Fruit fly (Drosophila melanogaster) whole organism, embryonic: ENCODE data around the gene CG43072.

Experiments
- Antp ChIP-seq: fragments of 200-800 bp; sonication (Bioruptor generic); optimal IDR thresholded peaks from 3 replicates; lab custom pipeline; 2016; ENCODE audit warnings: missing biosample characterization, missing genetic modification characterization
- Awh ChIP-seq: fragments of 200-800 bp; sonication (Bioruptor generic); IDR thresholded peaks from 2 replicates; pipeline ENCODE4, ENCODE4 v1.3.6; 2022; ENCODE audit warnings: missing biosample characterization, missing genetic modification characterization
- CG10267 ChIP-seq: fragments of 200-800 bp; sonication (Bioruptor generic); optimal IDR thresholded peaks from 2 replicates; lab custom pipeline; 2018; ENCODE audit warnings: missing biosample characterization, mild to moderate bottlenecking, missing genetic modification characterization, moderate library complexity
- CG10654 ChIP-seq: fragments of 200-800 bp; sonication (Bioruptor generic); optimal IDR thresholded peaks from 2 replicates; lab custom pipeline; 2016; ENCODE audit warnings: missing biosample characterization, missing genetic modification characterization
- CG10979 ChIP-seq: fragments of 200-800 bp; sonication (Bioruptor generic); optimal IDR thresholded peaks from 2 replicates; lab custom pipeline; 2018; ENCODE audit warnings: missing biosample characterization, mild to moderate bottlenecking, missing genetic modification characterization, moderate library complexity
- CG13894 ChIP-seq: fragments of 200-800 bp; sonication (Bioruptor generic); optimal IDR thresholded peaks from 3 replicates; lab custom pipeline; 2018; ENCODE audit warnings: missing biosample characterization, mild to moderate bottlenecking, missing genetic modification characterization, moderate library complexity
- CG14441 ChIP-seq: fragments of 200-800 bp; sonication (Bioruptor generic); IDR thresholded peaks from 2 replicates; pipeline ENCODE4 v1.3.6; 2022; ENCODE audit warnings: missing biosample characterization, missing genetic modification characterization
- CG14965 ChIP-seq: fragments of 200-800 bp; sonication (Bioruptor generic); optimal IDR thresholded peaks from 2 replicates; lab custom pipeline; 2016; ENCODE audit warnings: missing biosample characterization, missing genetic modification characterization, borderline replicate concordance
- CG3995 ChIP-seq: fragments of 200-800 bp; sonication (Bioruptor generic); optimal IDR thresholded peaks from 3 replicates; lab custom pipeline; 2016; ENCODE audit warnings: missing biosample characterization, missing genetic modification characterization
- CG4360 ChIP-seq: fragments of 200-800 bp; sonication (Bioruptor generic); IDR thresholded peaks from 2 replicates; pipeline ENCODE4 v1.3.6; 2022; ENCODE audit warnings: missing biosample characterization, missing genetic modification characterization
- CG6175 ChIP-seq: fragments of 200-800 bp; sonication (Bioruptor generic); IDR thresholded peaks from 3 replicates; pipeline ENCODE4 v1.3.6; 2022; ENCODE audit warnings: missing biosample characterization, missing genetic modification characterization
- CG6654 ChIP-seq: fragments of 200-800 bp; sonication (Bioruptor generic); optimal IDR thresholded peaks from 2 replicates; lab custom pipeline; 2017; ENCODE audit warnings: missing biosample characterization, mild to moderate bottlenecking, missing genetic modification characterization
- CG7987 ChIP-seq: fragments of 200-800 bp; sonication (Bioruptor generic); optimal IDR thresholded peaks from 2 replicates; lab custom pipeline; 2018; ENCODE audit warnings: missing biosample characterization, mild to moderate bottlenecking, missing genetic modification characterization, moderate library complexity
- CG8924 ChIP-seq: fragments of 200-800 bp; optimal IDR thresholded peaks from 3 replicates; lab custom pipeline; 2019; ENCODE audit warnings: missing biosample characterization, mild to moderate bottlenecking, missing genetic modification characterization, moderate library complexity
- CG9609 ChIP-seq: fragments of 200-800 bp; sonication (Bioruptor generic); optimal IDR thresholded peaks from 3 replicates; lab custom pipeline; 2016; ENCODE audit warnings: missing biosample characterization, missing genetic modification characterization
- CG9817 ChIP-seq: fragments of 200-800 bp; sonication (Bioruptor generic); optimal IDR thresholded peaks from 2 replicates; lab custom pipeline; 2018; ENCODE audit warnings: missing biosample characterization, mild to moderate bottlenecking, missing genetic modification characterization, moderate library complexity
- Dbx ChIP-seq: fragments of 200-800 bp; sonication (Bioruptor generic); IDR thresholded peaks from 3 replicates; pipeline ENCODE4 v1.3.6; 2022; ENCODE audit warnings: missing biosample characterization, missing genetic modification characterization
- HmgD ChIP-seq: fragments of 200-800 bp; sonication (Bioruptor generic); optimal IDR thresholded peaks from 3 replicates; lab custom pipeline; 2016; ENCODE audit warnings: missing biosample characterization, missing genetic modification characterization
- Kr ChIP-seq: fragments of 200-800 bp; sonication (Bioruptor generic); optimal IDR thresholded peaks from 2 replicates; lab custom pipeline; 2017; ENCODE audit warnings: missing biosample characterization, mild to moderate bottlenecking, missing genetic modification characterization
- Med ChIP-seq: fragments of 200-800 bp; sonication (Bioruptor generic); peaks from one replicate; lab custom pipeline; 2016; ENCODE audit warnings: missing biosample characterization, missing genetic modification characterization, mild to moderate bottlenecking, inconsistent platforms, moderate library complexity
- Side ChIP-seq: fragments of 200-800 bp; sonication (Bioruptor generic); optimal IDR thresholded peaks from 2 replicates; lab custom pipeline; 2016; ENCODE audit warnings: missing biosample characterization, missing genetic modification characterization
- Xrp1 ChIP-seq: fragments of 200-800 bp; sonication (Bioruptor generic); IDR thresholded peaks from 2 replicates; pipeline ENCODE4 v1.3.6; 2022; ENCODE audit warnings: missing biosample characterization, missing genetic modification characterization
- amos ChIP-seq: fragments of 200-800 bp; sonication (Bioruptor generic); IDR thresholded peaks from 2 replicates; pipeline ENCODE4 v1.3.6; 2022; ENCODE audit warnings: missing biosample characterization, missing genetic modification characterization; ENCODE audit not compliant: partially characterized antibody
- ara ChIP-seq: fragments of 200-800 bp; sonication (Bioruptor generic); IDR thresholded peaks from 2 replicates; pipeline ENCODE4 v1.3.6; 2022; ENCODE audit warnings: missing biosample characterization, missing genetic modification characterization
- bsh ChIP-seq, 2 experiments: fragments of 200-800 bp; sonication (Bioruptor generic); optimal IDR thresholded peaks; 2 replicates each; lab custom pipeline; 2017 to 2018; ENCODE audit warnings: mild to moderate bottlenecking in 2 of 2, missing biosample characterization in 2 of 2, missing genetic modification characterization in 2 of 2, moderate library complexity in 1 of 2
- crol ChIP-seq: fragments of 200-800 bp; sonication (Bioruptor generic); IDR thresholded peaks from 2 replicates; pipeline ENCODE4 v1.3.6; 2022; ENCODE audit warnings: missing biosample characterization, missing genetic modification characterization
- crp ChIP-seq, 2 experiments: fragments of 200-800 bp; sonication (Bioruptor generic); optimal IDR thresholded peaks; 2 replicates in 1 of 2; 3 replicates in 1 of 2; lab custom pipeline; 2017; ENCODE audit warnings: missing biosample characterization in 2 of 2, missing genetic modification characterization in 2 of 2, mild to moderate bottlenecking in 1 of 2, moderate library complexity in 1 of 2
- dimm ChIP-seq: fragments of 200-800 bp; sonication (Bioruptor generic); IDR thresholded peaks from 2 replicates; pipeline ENCODE4 v1.3.6; 2022; ENCODE audit warnings: missing biosample characterization, missing genetic modification characterization
- gce ChIP-seq: fragments of 200-800 bp; sonication (Bioruptor generic); IDR thresholded peaks from 3 replicates; pipeline ENCODE4 v1.3.6; 2022; ENCODE audit warnings: missing biosample characterization, missing genetic modification characterization
- grau ChIP-seq: fragments of 200-800 bp; optimal IDR thresholded peaks from 3 replicates; lab custom pipeline; 2019; ENCODE audit warnings: missing biosample characterization, mild to moderate bottlenecking, missing genetic modification characterization, moderate library complexity
- ham ChIP-seq: fragments of 200-800 bp; sonication (Bioruptor generic); IDR thresholded peaks from 2 replicates; pipeline ENCODE4 v1.3.6; 2022; ENCODE audit warnings: missing biosample characterization, missing genetic modification characterization
- her ChIP-seq: fragments of 200-800 bp; sonication (Bioruptor generic); optimal IDR thresholded peaks from 2 replicates; lab custom pipeline; 2016; ENCODE audit warnings: missing biosample characterization, missing genetic modification characterization
- klu ChIP-seq: fragments of 200-800 bp; sonication (Bioruptor generic); IDR thresholded peaks from 2 replicates; pipeline ENCODE4 v1.3.6; 2022; ENCODE audit warnings: missing biosample characterization, missing genetic modification characterization
- lab ChIP-seq: fragments of 200-800 bp; sonication (Bioruptor generic); optimal IDR thresholded peaks from 3 replicates; lab custom pipeline; 2017; ENCODE audit warnings: missing biosample characterization, missing genetic modification characterization, mild to moderate bottlenecking, moderate library complexity, missing genetic modification reagents
- lmd ChIP-seq: fragments of 200-800 bp; sonication (Bioruptor generic); IDR thresholded peaks from 2 replicates; pipeline ENCODE4 v1.3.6; 2022; ENCODE audit warnings: missing biosample characterization, missing genetic modification characterization
- lov ChIP-seq, 2 experiments: fragments of 200-800 bp in 1 of 2; fragments of >200 bp in 1 of 2; sonication (Bioruptor generic) in 1 of 2; IDR thresholded peaks in 1 of 2; optimal IDR thresholded peaks in 1 of 2; 2 replicates in 1 of 2; 3 replicates in 1 of 2; pipeline versions ENCODE4 v1.3.6 to Lab custom; 2017 to 2022; ENCODE audit warnings: missing biosample characterization in 1 of 2, missing genetic modification characterization in 1 of 2
- mld ChIP-seq: fragments of 200-800 bp; sonication (Bioruptor generic); IDR thresholded peaks from 3 replicates; pipeline ENCODE4 v1.3.6; 2022; ENCODE audit warnings: missing biosample characterization, missing genetic modification characterization; ENCODE audit not compliant: partially characterized antibody
- nerfin-2 ChIP-seq: fragments of 200-800 bp; sonication (Bioruptor generic); IDR thresholded peaks from 2 replicates; pipeline ENCODE4 v1.3.6; 2022; ENCODE audit warnings: missing biosample characterization, missing genetic modification characterization; ENCODE audit not compliant: partially characterized antibody
- pzg ChIP-seq: fragments of 200-800 bp; sonication (Bioruptor generic); optimal IDR thresholded peaks from 3 replicates; lab custom pipeline; 2018; ENCODE audit warnings: missing biosample characterization, mild to moderate bottlenecking, missing genetic modification characterization, moderate library complexity
- schlank ChIP-seq: fragments of 200-800 bp; sonication (Bioruptor generic); optimal IDR thresholded peaks from 2 replicates; lab custom pipeline; 2018; ENCODE audit warnings: missing biosample characterization, mild to moderate bottlenecking, missing genetic modification characterization
- sens ChIP-seq: fragments of 200-800 bp; sonication (Bioruptor generic); peaks from one replicate; lab custom pipeline; 2016; ENCODE audit warnings: missing biosample characterization, missing genetic modification characterization
- shn ChIP-seq: fragments of 200-800 bp; sonication (Bioruptor generic); optimal IDR thresholded peaks from 3 replicates; lab custom pipeline; 2016; ENCODE audit warnings: missing biosample characterization, missing genetic modification characterization
- so ChIP-seq: fragments of 200-800 bp; sonication (Bioruptor generic); IDR thresholded peaks from 3 replicates; pipeline ENCODE4 v1.3.6; 2022; ENCODE audit warnings: missing biosample characterization, missing genetic modification characterization
- sug ChIP-seq: fragments of 200-800 bp; optimal IDR thresholded peaks from 2 replicates; lab custom pipeline; 2019; ENCODE audit warnings: missing biosample characterization, mild to moderate bottlenecking, missing genetic modification characterization, moderate library complexity
- tna ChIP-seq: fragments of 200-800 bp; sonication (Bioruptor generic); IDR thresholded peaks from 2 replicates; pipeline ENCODE4 v1.3.6; 2022; ENCODE audit warnings: missing biosample characterization, missing genetic modification characterization; ENCODE audit not compliant: partially characterized antibody

CG43072 gene

DNA sequence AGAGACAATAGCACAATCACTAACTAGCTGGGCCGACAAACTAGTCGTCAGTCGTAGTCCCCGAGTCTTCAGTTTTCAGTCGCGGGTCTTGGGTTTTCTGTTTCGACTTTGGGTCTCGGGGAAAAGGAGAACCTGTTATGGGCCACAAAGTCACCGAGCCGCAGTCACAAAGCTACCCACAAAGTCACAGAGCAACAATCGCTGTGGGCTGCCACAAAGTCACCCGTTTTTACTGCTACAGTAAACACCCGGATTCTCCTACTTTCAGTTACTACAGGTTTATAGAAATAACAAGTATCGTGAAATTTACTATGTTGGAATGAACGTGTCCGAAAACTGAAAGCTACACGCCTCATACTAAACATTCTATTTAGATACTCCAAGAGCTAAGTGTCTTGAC lies 41.9 kb upstream of the CG43072 start:
- no peak for TF ChIP-seq sug
- peak; percentile 49; the same call in 1 of the 2 replicates for TF ChIP-seq Awh (GFP tag; lab: Robert Waterston, UW)
- no peak for TF ChIP-seq her (GFP tag; lab: Kevin White, UChicago)
- peak; percentile 62 for TF ChIP-seq CG3995 (GFP tag; lab: Kevin White, UChicago)
- peak; percentile 72 for TF ChIP-seq grau (tag; lab: Kevin White, UChicago)
- no peak for TF ChIP-seq CG7987 (GFP tag; lab: Kevin White, UChicago)
- TF ChIP-seq CG13894 (tag; lab: Kevin White, UChicago) = peak; percentile 83
- no peak for TF ChIP-seq ara (GFP tag; lab: Robert Waterston, UW)
- peak; percentile 59; the same call in 1 of the 3 replicates for TF ChIP-seq CG6175 (GFP tag; lab: Robert Waterston, UW)

- TF ChIP-seq Med (peak; percentile 47), CG10979 (tag; lab: Kevin White, UChicago) (no peak), Antp (no peak), crol (peak; percentile 75), lab (GFP tag; lab: Kevin White, UChicago) (peak; percentile 26), ham (GFP tag; lab: Robert Waterston, UW) (no peak), crp (GFP tag; optimal IDR thresholded peaks at IDR 0.05; lab: Kevin White, UChicago) (peak in 1 of 2 experiments; percentile 1), Xrp1 (0 out of 2 replicates have a peak, but pooled peaks have one; percentile 6), CG6654 (GFP tag; lab: Kevin White, UChicago) (no peak), mld (GFP tag; lab: Robert Waterston, UW) (peak; percentile 13; the same call in 1 of the 3 replicates)
- TF ChIP-seq, all 482 proteins: peak for 6
These were observed 41.1 kb upstream of the CG43072 start for dm6 chr3L:21024563-21024962.

DNA sequence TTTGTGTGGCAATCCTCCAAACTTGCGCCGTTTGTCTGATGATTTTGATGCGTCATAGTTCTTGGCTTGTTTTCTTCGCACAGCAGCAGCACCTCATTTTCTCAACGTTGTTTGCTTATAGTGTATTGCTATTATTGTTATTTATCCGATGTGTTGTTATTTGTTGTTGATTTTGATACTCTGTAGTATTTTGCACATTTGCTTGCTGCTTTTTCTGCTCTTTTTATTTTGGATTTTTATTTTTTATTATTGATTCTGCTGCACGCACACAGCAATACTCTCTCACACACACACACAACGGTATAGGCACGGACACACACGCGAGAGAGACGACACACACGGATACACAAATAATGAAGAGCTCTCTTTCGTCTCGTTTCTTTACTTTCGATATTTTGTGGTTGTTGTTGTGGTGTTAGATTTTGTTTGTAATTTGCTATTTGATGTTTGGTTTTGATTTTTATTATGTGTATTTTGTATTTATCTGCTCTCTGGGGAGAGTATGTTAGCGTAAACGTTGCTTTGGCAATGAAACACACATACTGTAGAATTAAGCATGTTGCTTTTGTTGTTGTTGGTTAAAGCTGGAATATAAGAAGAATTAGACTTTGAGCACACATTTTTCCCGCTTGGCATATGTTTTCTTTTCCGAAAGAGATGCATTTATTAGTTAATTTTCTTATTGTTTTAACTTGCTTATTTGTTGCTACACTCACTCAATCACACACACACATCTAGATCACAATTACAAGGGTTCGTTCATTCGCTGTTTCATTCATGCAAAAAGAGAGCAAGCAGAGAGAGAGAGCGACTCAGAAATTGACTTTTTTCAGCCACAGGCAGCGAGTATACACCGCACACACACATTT lies 40.5 kb upstream of the CG43072 start:
- peak; percentile 90 for TF ChIP-seq sens (GFP tag; lab: Kevin White, UChicago)
- no peak for TF ChIP-seq CG9609 (GFP tag; lab: Kevin White, UChicago)
- TF ChIP-seq nerfin-2 (GFP tag; lab: Robert Waterston, UW) = no peak
- peak; percentile 9; the same call in 1 of the 2 replicates for TF ChIP-seq ara (GFP tag; lab: Robert Waterston, UW)
- TF ChIP-seq Side (GFP tag; lab: Kevin White, UChicago) = no peak
- TF ChIP-seq CG8924 (tag; lab: Kevin White, UChicago) = peak; percentile 71
- no peak for TF ChIP-seq CG14965 (GFP tag; lab: Kevin White, UChicago)
- no peak for TF ChIP-seq amos (GFP tag; lab: Robert Waterston, UW)
- no peak for TF ChIP-seq CG10654 (GFP tag; lab: Kevin White, UChicago)
- no peak for TF ChIP-seq lmd (GFP tag; lab: Robert Waterston, UW)
- TF ChIP-seq CG10267 (tag; lab: Kevin White, UChicago) = no peak
- 0 out of 3 replicates have a peak, but pooled peaks have one; percentile 12 for TF ChIP-seq so (GFP tag; lab: Robert Waterston, UW)
- TF ChIP-seq pzg (GFP tag; lab: Kevin White, UChicago) = no peak
- no peak for TF ChIP-seq gce (GFP tag; lab: Robert Waterston, UW)
- TF ChIP-seq CG9817 (tag; lab: Kevin White, UChicago) = no peak
- TF ChIP-seq dimm (GFP tag; lab: Robert Waterston, UW) = no peak
- peak in 1 of 2 experiments; percentile 30 for TF ChIP-seq bsh (GFP tag; optimal IDR thresholded peaks at IDR 0.05; lab: Kevin White, UChicago)
- TF ChIP-seq lov (optimal IDR thresholded peaks at IDR 0.05; lab: Kevin White, UChicago) = no peak
- TF ChIP-seq lov (GFP tag; IDR thresholded peaks at IDR 0.05; lab: Robert Waterston, UW) = no peak
- no peak for TF ChIP-seq HmgD
- no peak for TF ChIP-seq CG14441 (GFP tag; lab: Robert Waterston, UW)
- TF ChIP-seq tna = no peak
- TF ChIP-seq klu (GFP tag; lab: Robert Waterston, UW) = no peak
- TF ChIP-seq schlank (tag; lab: Kevin White, UChicago) = no peak
- peak; percentile 55; the same call in 1 of the 3 replicates for TF ChIP-seq Dbx (GFP tag; lab: Robert Waterston, UW)
- peak; percentile 6 for TF ChIP-seq shn (GFP tag; lab: Kevin White, UChicago)
- TF ChIP-seq Kr (GFP tag; lab: Kevin White, UChicago) = no peak
- TF ChIP-seq CG4360 (GFP tag; lab: Robert Waterston, UW) = peak; percentile 85
